Worm (Caenorhabditis elegans) whole organism, midembryonic: ENCODE results near the gene pen-2.

ENCODE experiments used
- flt-1 ChIP-seq: fragments of 200-800 bp; sonication (Bioruptor generic); IDR thresholded peaks from 2 replicates; pipeline ENCODE4 v1.3.6; 2022; ENCODE audit warnings: missing genetic modification characterization, missing compliant biosample characterization
- klf-2 ChIP-seq: fragments of 200-800 bp; sonication (Bioruptor generic); conservative IDR thresholded peaks from 2 replicates; pipeline ENCODE4 v1.3.6; 2022; ENCODE audit warnings: missing genetic modification reagents, missing genetic modification characterization, missing compliant biosample characterization
- ref-1 ChIP-seq: fragments of 200-800 bp; sonication (Bioruptor generic); conservative IDR thresholded peaks from 2 replicates; pipeline ENCODE4 v1.3.6; 2022; ENCODE audit warnings: missing genetic modification reagents, missing genetic modification characterization, missing compliant biosample characterization
- ztf-29 ChIP-seq: fragments of 200-800 bp; sonication (Bioruptor generic); IDR thresholded peaks from 2 replicates; pipeline ENCODE4 v1.3.6; 2022; ENCODE audit warnings: missing genetic modification reagents, missing genetic modification characterization, missing compliant biosample characterization

DNA sequence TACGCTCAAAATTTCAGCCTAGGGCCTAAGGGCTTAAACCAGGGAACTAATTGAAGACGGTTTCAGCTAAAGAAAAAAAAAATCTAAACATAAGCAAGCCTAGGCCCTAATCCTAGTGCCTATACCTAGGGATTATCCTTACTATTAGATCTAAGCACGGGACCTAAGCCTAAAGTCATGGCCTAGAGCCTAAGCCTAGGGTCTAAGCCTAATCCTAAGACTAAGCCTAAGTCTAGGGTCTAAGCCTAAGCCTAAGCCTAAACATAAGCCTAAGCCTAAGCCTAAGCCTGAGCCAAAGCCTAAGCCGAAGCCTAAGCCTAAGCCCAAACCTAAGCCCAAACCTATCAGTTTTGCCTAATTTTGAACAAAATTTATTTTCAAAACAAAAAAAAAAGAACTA is 49.6 kb downstream of the pen-2 start:
- TF ChIP-seq flt-1 (GFP tag; lab: Robert Waterston, UW) (no peak), klf-2 (GFP tag; lab: Robert Waterston, UW) (no peak), ref-1 (no peak), ztf-29 (GFP tag; lab: Robert Waterston, UW) (peak; percentile 11; the same call in 1 of the 2 replicates)
